Fruit fly (Drosophila melanogaster) whole organism, prepupa: Measurements from ENCODE around the gene Mal-B2.

Experiments
- CG6163 ChIP-seq: fragments of 200-800 bp; sonication (Bioruptor generic); IDR thresholded peaks from 3 replicates; pipeline ENCODE4 v1.3.6; 2022; ENCODE audit warnings: missing biosample characterization, missing genetic modification characterization
- CG6276 ChIP-seq: fragments of 200-800 bp; sonication (Bioruptor generic); optimal IDR thresholded peaks from 2 replicates; lab custom pipeline; 2017; ENCODE audit warnings: missing biosample characterization, mild to moderate bottlenecking, missing genetic modification characterization
- CG6792 ChIP-seq: fragments of 200-800 bp; sonication (Bioruptor generic); optimal IDR thresholded peaks from 3 replicates; lab custom pipeline; 2016; ENCODE audit warnings: missing biosample characterization, missing genetic modification characterization
- CG6854 ChIP-seq: fragments of 200-800 bp; sonication (Bioruptor generic); optimal IDR thresholded peaks from 2 replicates; lab custom pipeline; 2017; ENCODE audit warnings: missing biosample characterization, mild to moderate bottlenecking, missing genetic modification characterization
- Eip75B ChIP-seq: fragments of 200-800 bp; sonication (Bioruptor generic); optimal IDR thresholded peaks from 3 replicates; lab custom pipeline; 2016; ENCODE audit warnings: missing biosample characterization, missing genetic modification characterization
- dac ChIP-seq: fragments of 200-800 bp; sonication (Bioruptor generic); optimal IDR thresholded peaks from 2 replicates; lab custom pipeline; 2017; ENCODE audit warnings: missing biosample characterization, mild to moderate bottlenecking, missing genetic modification characterization
- fkh ChIP-seq: fragments of 200-800 bp; sonication (Bioruptor generic); optimal IDR thresholded peaks from 3 replicates; lab custom pipeline; 2017; ENCODE audit warnings: missing biosample characterization, mild to moderate bottlenecking, missing genetic modification characterization, moderate library complexity

- TF ChIP-seq dac (GFP tag; lab: Kevin White, UChicago) (no peak), Eip75B (GFP tag; lab: Kevin White, UChicago) (no peak), CG6163 (GFP tag; lab: Robert Waterston, UW) (no peak), CG6854 (GFP tag; lab: Kevin White, UChicago) (no peak), fkh (no peak), CG6276 (no peak), CG6792 (no peak)
These were observed 29.1 kb downstream of the Mal-B2 start for dm6 chr2L:11878812-11879328.
